Fruit fly (Drosophila melanogaster): ENCODE data around the gene PolG2.
A peak's percentile ranks its signal among the peaks of the same experiment; 100 is the strongest.

- no peak for TF ChIP-seq Hr78 (GFP tag; optimal IDR thresholded peaks at IDR 0.05)
- TF ChIP-seq usp (GFP tag; optimal IDR thresholded peaks at IDR 0.05): no peak
- TF ChIP-seq jim (GFP tag; optimal IDR thresholded peaks at IDR 0.05): peak; percentile 36
- TF ChIP-seq dl (GFP tag; optimal IDR thresholded peaks at IDR 0.05; ENCODE audit: insufficient read depth in 1 of 2, partially characterized antibody in 2 of 2): no peak
- TF ChIP-seq Dfd (GFP tag; optimal IDR thresholded peaks at IDR 0.05): no peak
- TF ChIP-seq N (GFP tag; optimal IDR thresholded peaks at IDR 0.05): no peak
- no peak for TF ChIP-seq sv (GFP tag; optimal IDR thresholded peaks at IDR 0.05)
- no peak for TF ChIP-seq ey (GFP tag; optimal IDR thresholded peaks at IDR 0.05)
- no peak for TF ChIP-seq psq (GFP tag; optimal IDR thresholded peaks at IDR 0.05)
These were observed 12.3 kb upstream of the PolG2 start, which contains the start of gene CG8997 for dm6 chr2L:13845178-13845577.

Measured in whole organism, wandering third instar larva.